Worm (Caenorhabditis elegans): ENCODE measurements around the gene C14H10.2.

Gene C14H10.2

ce11 chrX:10228094-10228746 lies 24.5 kb downstream of the C14H10.2 start, which contains the start of gene C14H10.3:
TSS of gene C14H10.3 (minus strand) at chrX:10228137.
- no peak for TF ChIP-seq lin-15B (tag; optimal IDR thresholded peaks at IDR 0.05)
- TF ChIP-seq pha-4 (tag; optimal IDR thresholded peaks at IDR 0.05): peak; percentile 72
- no peak for TF ChIP-seq ceh-16 (tag; optimal IDR thresholded peaks at IDR 0.05)
- TF ChIP-seq lin-39 (tag; optimal IDR thresholded peaks at IDR 0.05): no peak
- TF ChIP-seq elt-2 (tag; optimal IDR thresholded peaks at IDR 0.05): peak; percentile 37
- TF ChIP-seq nhr-43 (tag; optimal IDR thresholded peaks at IDR 0.05; ENCODE audit: poor library complexity, severe bottlenecking): peak; percentile 21
- no peak for TF ChIP-seq nhr-23 (tag; optimal IDR thresholded peaks at IDR 0.05)
- TF ChIP-seq ztf-11 (tag; optimal IDR thresholded peaks at IDR 0.05): no peak
- TF ChIP-seq hmg-11 (tag; optimal IDR thresholded peaks at IDR 0.05): no peak
- TF ChIP-seq ama-1 (optimal IDR thresholded peaks at IDR 0.05): no peak
- TF ChIP-seq fkh-10 (GFP tag; optimal IDR thresholded peaks at IDR 0.05): no peak
- TF ChIP-seq nhr-11 (tag; optimal IDR thresholded peaks at IDR 0.05): no peak
- TF ChIP-seq fkh-2 (tag; optimal IDR thresholded peaks at IDR 0.05): no peak
- TF ChIP-seq nfya-1 (tag; optimal IDR thresholded peaks at IDR 0.05; ENCODE audit: insufficient read depth): no peak

- TF ChIP-seq lin-15B (tag; optimal IDR thresholded peaks at IDR 0.05) (no peak), zag-1 (tag; optimal IDR thresholded peaks at IDR 0.05) (no peak), unc-62 (GFP tag; optimal IDR thresholded peaks at IDR 0.05) (no peak), unc-39 (tag; optimal IDR thresholded peaks at IDR 0.05) (no peak), pha-4 (tag; optimal IDR thresholded peaks at IDR 0.05) (no peak), daf-12 (tag; optimal IDR thresholded peaks at IDR 0.05) (no peak), nhr-11 (tag; optimal IDR thresholded peaks at IDR 0.05) (no peak), ceh-82 (tag; optimal IDR thresholded peaks at IDR 0.05) (no peak), nhr-23 (tag; optimal IDR thresholded peaks at IDR 0.05) (peak; percentile 38), snpc-4 (tag; optimal IDR thresholded peaks at IDR 0.05) (no peak), elt-1 (tag; optimal IDR thresholded peaks at IDR 0.05) (peak; percentile 73), lsy-12 (tag; optimal IDR thresholded peaks at IDR 0.05) (no peak), fkh-2 (tag; optimal IDR thresholded peaks at IDR 0.05) (no peak)
These were observed 25.5 kb downstream of the C14H10.2 start for ce11 chrX:10227217-10227616.

ce11 chrX:10225845-10226244 lies 26.8 kb downstream of the C14H10.2 start:
- TF ChIP-seq egl-5 (tag; optimal IDR thresholded peaks at IDR 0.05) (no peak), nhr-11 (tag; optimal IDR thresholded peaks at IDR 0.05) (no peak), tbx-2 (tag; optimal IDR thresholded peaks at IDR 0.05) (no peak), fkh-10 (GFP tag; optimal IDR thresholded peaks at IDR 0.05) (peak; percentile 41), nhr-12 (tag; optimal IDR thresholded peaks at IDR 0.05) (no peak), nhr-76 (tag; optimal IDR thresholded peaks at IDR 0.05) (no peak)

ce11 chrX:10219184-10219705 lies 33.4 kb downstream of the C14H10.2 start:
- TF ChIP-seq R02D3.7 (tag; optimal IDR thresholded peaks at IDR 0.05): no peak
- TF ChIP-seq nhr-11 (tag; optimal IDR thresholded peaks at IDR 0.05): no peak
- TF ChIP-seq nhr-28 (tag; optimal IDR thresholded peaks at IDR 0.05): no peak
- TF ChIP-seq ztf-11 (tag; optimal IDR thresholded peaks at IDR 0.05): no peak
- no peak for TF ChIP-seq nhr-12 (tag; optimal IDR thresholded peaks at IDR 0.05)
- TF ChIP-seq egl-5 (tag; optimal IDR thresholded peaks at IDR 0.05): no peak
- TF ChIP-seq nhr-67 (tag; optimal IDR thresholded peaks at IDR 0.05): no peak

- TF ChIP-seq elt-1 (tag; optimal IDR thresholded peaks at IDR 0.05) (no peak), nhr-28 (tag; optimal IDR thresholded peaks at IDR 0.05) (no peak), elt-3 (tag; optimal IDR thresholded peaks at IDR 0.05) (peak in 1 of 3 experiments; percentile 13), ztf-11 (tag; optimal IDR thresholded peaks at IDR 0.05) (no peak), pqm-1 (tag; optimal IDR thresholded peaks at IDR 0.05) (peak; percentile 16), elt-2 (tag; optimal IDR thresholded peaks at IDR 0.05) (peak; percentile 77), ZK546.5 (tag; optimal IDR thresholded peaks at IDR 0.05) (no peak), ceh-82 (tag; optimal IDR thresholded peaks at IDR 0.05) (no peak), nhr-77 (tag; optimal IDR thresholded peaks at IDR 0.05) (no peak), fos-1 (tag; optimal IDR thresholded peaks at IDR 0.05) (no peak), fkh-10 (GFP tag; optimal IDR thresholded peaks at IDR 0.05) (no peak), unc-62 (GFP tag; optimal IDR thresholded peaks at IDR 0.05) (no peak), unc-39 (tag; optimal IDR thresholded peaks at IDR 0.05) (no peak), nhr-67 (tag; optimal IDR thresholded peaks at IDR 0.05) (no peak), mdl-1 (tag; optimal IDR thresholded peaks at IDR 0.05) (peak; percentile 18), mml-1 (tag; optimal IDR thresholded peaks at IDR 0.05) (no peak), nhr-43 (tag; optimal IDR thresholded peaks at IDR 0.05; ENCODE audit: poor library complexity, severe bottlenecking) (peak; percentile 85), R02D3.7 (tag; optimal IDR thresholded peaks at IDR 0.05) (no peak), ceh-16 (tag; optimal IDR thresholded peaks at IDR 0.05) (no peak), nhr-25 (tag; optimal IDR thresholded peaks at IDR 0.05) (peak; percentile 70), nhr-23 (tag; optimal IDR thresholded peaks at IDR 0.05) (peak; percentile 14), ama-1 (optimal IDR thresholded peaks at IDR 0.05) (no peak), nhr-11 (tag; optimal IDR thresholded peaks at IDR 0.05) (no peak), jun-1 (tag; optimal IDR thresholded peaks at IDR 0.05) (peak; percentile 46), skn-1 (tag; optimal IDR thresholded peaks at IDR 0.05) (peak; percentile 84), egl-27 (tag; optimal IDR thresholded peaks at IDR 0.05) (no peak), nfya-1 (tag; optimal IDR thresholded peaks at IDR 0.05; ENCODE audit: insufficient read depth) (peak; percentile 33), pha-4 (tag; optimal IDR thresholded peaks at IDR 0.05) (peak; percentile 53)
These were observed 33.9 kb downstream of the C14H10.2 start, which contains the start of gene F44A6.5 for ce11 chrX:10218779-10219178. TSS of gene F44A6.5 (minus strand) at chrX:10218929.
